Worm (Caenorhabditis elegans) whole organism, young adult: Measurements from ENCODE around the gene fbxb-13.
A peak's percentile ranks its signal among the peaks of the same experiment; 100 is the strongest.

ENCODE experiments used
- B0261.1 ChIP-seq: sonication (generic microtip); optimal IDR thresholded peaks from 2 replicates; lab custom pipeline; 2016; ENCODE audit warnings: mild to moderate bottlenecking, missing genetic modification characterization, moderate library complexity, missing compliant biosample characterization
- B0336.3 ChIP-seq: fragments of 200-800 bp; sonication (Bioruptor generic); IDR thresholded peaks from 2 replicates; pipeline ENCODE4 v1.3.6; 2022; ENCODE audit warnings: missing genetic modification characterization, missing compliant biosample characterization
- D2030.7 ChIP-seq: fragments of 200-800 bp; sonication (Bioruptor generic); IDR thresholded peaks from 2 replicates; pipeline ENCODE4 v1.3.6; 2022; ENCODE audit warnings: missing genetic modification reagents, missing genetic modification characterization, missing compliant biosample characterization
- F49E8.2 ChIP-seq: sonication (generic microtip); optimal IDR thresholded peaks from 3 replicates; lab custom pipeline; 2017; ENCODE audit warnings: missing genetic modification characterization, mild to moderate bottlenecking, missing compliant biosample characterization, antibody characterized with exemption, moderate library complexity; ENCODE audit not compliant: insufficient read depth
- T07F8.4 ChIP-seq: sonication (generic microtip); optimal IDR thresholded peaks from 2 replicates; lab custom pipeline; 2016; ENCODE audit warnings: mild to moderate bottlenecking, missing genetic modification characterization, moderate library complexity, missing compliant biosample characterization
- Y56A3A.18 ChIP-seq: fragments of 200-800 bp; sonication (Bioruptor generic); IDR thresholded peaks from 2 replicates; pipeline ENCODE4 v1.3.6; 2022; ENCODE audit warnings: missing genetic modification reagents, missing genetic modification characterization, missing compliant biosample characterization
- Y79H2A.3 ChIP-seq: fragments of 200-800 bp; sonication (Bioruptor generic); conservative IDR thresholded peaks from 2 replicates; pipeline ENCODE4 v1.3.6; 2022; ENCODE audit warnings: missing genetic modification reagents, missing genetic modification characterization, missing compliant biosample characterization
- Y95B8A.8 ChIP-seq: fragments of 200-800 bp; sonication (Bioruptor generic); IDR thresholded peaks from 2 replicates; pipeline ENCODE4 v1.3.6; 2022; ENCODE audit warnings: missing genetic modification reagents, missing genetic modification characterization, missing compliant biosample characterization
- aptf-3 ChIP-seq: fragments of 200-800 bp; sonication (Bioruptor generic); IDR thresholded peaks from 2 replicates; pipeline ENCODE4 v1.3.6; 2022; ENCODE audit warnings: missing genetic modification characterization, missing compliant biosample characterization
- attf-6 ChIP-seq: fragments of 200-800 bp; sonication (Bioruptor generic); IDR thresholded peaks from 2 replicates; pipeline ENCODE4 v1.3.6; 2022; ENCODE audit warnings: missing genetic modification reagents, missing genetic modification characterization, missing compliant biosample characterization
- bed-1 ChIP-seq: fragments of 200-800 bp; sonication (Bioruptor generic); IDR thresholded peaks from 2 replicates; pipeline ENCODE4 v1.3.6; 2022; ENCODE audit warnings: missing genetic modification reagents, missing genetic modification characterization, missing compliant biosample characterization
- bed-2 ChIP-seq: fragments of 200-800 bp; sonication (Bioruptor generic); IDR thresholded peaks from 2 replicates; pipeline ENCODE4 v1.3.6; 2022; ENCODE audit warnings: missing genetic modification reagents, missing genetic modification characterization, missing compliant biosample characterization
- cebp-2 ChIP-seq: fragments of 200-800 bp; sonication (Bioruptor generic); IDR thresholded peaks from 2 replicates; pipeline ENCODE4 v1.3.6; 2022; ENCODE audit warnings: missing genetic modification characterization, missing compliant biosample characterization
- ceh-58 ChIP-seq: fragments of 200-800 bp; sonication (Bioruptor generic); IDR thresholded peaks from 2 replicates; pipeline ENCODE4 v1.3.6; 2022; ENCODE audit warnings: missing genetic modification characterization, missing compliant biosample characterization
- ceh-79 ChIP-seq: sonication (generic microtip); optimal IDR thresholded peaks from 2 replicates; lab custom pipeline; 2017; ENCODE audit warnings: mild to moderate bottlenecking, missing genetic modification characterization, missing compliant biosample characterization
- ceh-91 ChIP-seq: fragments of 200-800 bp; sonication (Bioruptor generic); IDR thresholded peaks from 2 replicates; pipeline ENCODE4 v1.3.6; 2022; ENCODE audit warnings: missing genetic modification reagents, missing genetic modification characterization, missing compliant biosample characterization
- die-1 ChIP-seq: sonication (generic microtip); optimal IDR thresholded peaks from 2 replicates; lab custom pipeline; 2016; ENCODE audit warnings: missing genotype, mild to moderate bottlenecking, missing genetic modification characterization, missing compliant biosample characterization
- dox-1 ChIP-seq: fragments of 200-800 bp; sonication (Bioruptor generic); IDR thresholded peaks from 2 replicates; pipeline ENCODE4 v1.3.6; 2022; ENCODE audit warnings: missing genetic modification reagents, missing genetic modification characterization, missing compliant biosample characterization
- dpl-1 ChIP-seq: fragments of 150-350 bp; optimal IDR thresholded peaks from 2 replicates; lab custom pipeline; 2014; ENCODE audit warnings: missing biosample characterization, missing genetic modification reagents, missing genetic modification characterization
- efl-1 ChIP-seq: fragments of 150-350 bp; optimal IDR thresholded peaks from 2 replicates; lab custom pipeline; 2014; ENCODE audit warnings: missing biosample characterization, missing genetic modification reagents, missing genetic modification characterization
- gei-17 ChIP-seq: fragments of 200-800 bp; sonication (Bioruptor generic); optimal IDR thresholded peaks from 2 replicates; lab custom pipeline; 2018; ENCODE audit warnings: mild to moderate bottlenecking, missing genetic modification characterization, missing compliant biosample characterization
- hlh-12 ChIP-seq: sonication (generic microtip); optimal IDR thresholded peaks from 2 replicates; lab custom pipeline; 2016; ENCODE audit warnings: missing genetic modification characterization, missing compliant biosample characterization
- hlh-26 ChIP-seq: fragments of 200-800 bp; sonication (Bioruptor generic); conservative IDR thresholded peaks from 2 replicates; pipeline ENCODE4 v1.3.6; 2022; ENCODE audit warnings: missing genetic modification reagents, missing genetic modification characterization, missing compliant biosample characterization
- hmg-1.2 ChIP-seq: fragments of 200-800 bp; sonication (Bioruptor generic); IDR thresholded peaks from 2 replicates; pipeline ENCODE4 v1.3.6; 2022; ENCODE audit warnings: missing genetic modification reagents, missing genetic modification characterization, missing compliant biosample characterization
- hrde-1 ChIP-seq: sonication (generic microtip); optimal IDR thresholded peaks from 2 replicates; lab custom pipeline; 2016; ENCODE audit warnings: missing genetic modification characterization, mild to moderate bottlenecking, missing compliant biosample characterization, moderate library complexity, missing genotype, missing genetic modification reagents, borderline replicate concordance
- lag-1 ChIP-seq: fragments of 200-800 bp; sonication (Bioruptor generic); IDR thresholded peaks from 2 replicates; pipeline ENCODE4 v1.3.6; 2022; ENCODE audit warnings: missing genetic modification reagents, missing genetic modification characterization, missing compliant biosample characterization
- mel-28 ChIP-seq: sonication (generic microtip); optimal IDR thresholded peaks from 2 replicates; lab custom pipeline; 2016; ENCODE audit warnings: borderline replicate concordance, mild to moderate bottlenecking, missing genetic modification characterization, missing compliant biosample characterization
- mes-4 ChIP-seq: sonication (generic microtip); optimal IDR thresholded peaks from 2 replicates; lab custom pipeline; 2016; ENCODE audit warnings: missing genotype, missing genetic modification characterization, missing compliant biosample characterization
- mxl-1 ChIP-seq: sonication (generic microtip); optimal IDR thresholded peaks from 2 replicates; lab custom pipeline; 2016; ENCODE audit warnings: missing genetic modification characterization, missing compliant biosample characterization
- nfya-2 ChIP-seq: fragments of 200-800 bp; sonication (Bioruptor generic); IDR thresholded peaks from 2 replicates; pipeline ENCODE4 v1.3.6; 2022; ENCODE audit warnings: missing genetic modification reagents, missing genetic modification characterization, missing compliant biosample characterization
- nhr-120 ChIP-seq: fragments of 200-800 bp; sonication (Bioruptor generic); IDR thresholded peaks from 2 replicates; pipeline ENCODE4 v1.3.6; 2022; ENCODE audit warnings: missing genetic modification characterization, missing compliant biosample characterization
- nhr-179 ChIP-seq: sonication (generic microtip); optimal IDR thresholded peaks from 2 replicates; lab custom pipeline; 2016; ENCODE audit warnings: mild to moderate bottlenecking, missing genetic modification characterization, missing compliant biosample characterization
- nhr-80 ChIP-seq: sonication (generic microtip); optimal IDR thresholded peaks from 2 replicates; lab custom pipeline; 2016; ENCODE audit warnings: missing genetic modification characterization, missing compliant biosample characterization
- zim-3 ChIP-seq: sonication (generic microtip); optimal IDR thresholded peaks from 2 replicates; lab custom pipeline; 2017; ENCODE audit warnings: mild to moderate bottlenecking, missing genetic modification characterization, moderate library complexity, missing compliant biosample characterization
- ztf-6 ChIP-seq: fragments of 200-800 bp; sonication (Bioruptor generic); IDR thresholded peaks from 2 replicates; pipeline ENCODE4 v1.3.6; 2022; ENCODE audit warnings: missing genetic modification reagents, missing genetic modification characterization, missing compliant biosample characterization

fbxb-13 gene

ce11 chrII:1759602-1760001 lies 28.5 kb upstream of the fbxb-13 start, which contains the start of gene F36H5.18:
TSS of gene F36H5.18 (plus strand) at chrII:1759902.
- TF ChIP-seq Y95B8A.8 (no peak), B0261.1 (tag; lab: Kevin White, UChicago) (no peak), lag-1 (no peak), hlh-12 (no peak), cebp-2 (GFP tag; lab: Robert Waterston, UW) (no peak), dpl-1 (no peak), ceh-58 (GFP tag; lab: Robert Waterston, UW) (no peak), Y79H2A.3 (GFP tag; lab: Robert Waterston, UW) (no peak), mxl-1 (no peak), nfya-2 (no peak), B0336.3 (GFP tag; lab: Robert Waterston, UW) (no peak), ceh-79 (tag; lab: Kevin White, UChicago) (no peak), nhr-179 (tag; lab: Kevin White, UChicago) (no peak), T07F8.4 (no peak), ceh-91 (GFP tag; lab: Robert Waterston, UW) (no peak)

ce11 chrII:1761564-1761963 lies 26.5 kb upstream of the fbxb-13 start, which contains the start of gene F36H5.4:
TSS of gene F36H5.4 (plus strand) at chrII:1761864.
- TF ChIP-seq F49E8.2 (tag; lab: Kevin White, UChicago) (no peak), ztf-6 (GFP tag; lab: Robert Waterston, UW) (no peak), die-1 (tag; lab: Kevin White, UChicago) (no peak), attf-6 (GFP tag; lab: Robert Waterston, UW) (no peak)

DNA sequence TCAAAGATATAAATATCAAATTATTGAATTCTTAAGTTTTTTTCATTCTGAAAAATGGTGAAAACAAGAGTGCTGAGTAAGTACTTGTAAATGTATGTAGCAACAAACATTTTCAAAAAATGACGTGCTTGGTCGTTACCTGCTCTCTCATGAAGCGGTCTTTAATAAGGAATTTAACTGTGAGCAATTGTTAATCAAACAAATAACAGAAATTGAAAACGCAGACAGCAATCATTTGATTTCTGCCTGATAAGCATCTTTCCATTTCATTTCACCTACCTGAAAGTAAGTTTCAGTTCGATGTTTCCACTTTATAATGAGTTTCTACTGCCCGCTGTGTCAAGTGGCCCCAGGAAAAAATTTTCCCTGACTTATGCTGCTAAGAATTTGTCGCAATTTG lies 25.0 kb upstream of the fbxb-13 start, which contains the start of gene math-28:
TSS of gene math-28 (plus strand) at position 301 of the 400 bp plus-strand sequence.
- TF ChIP-seq hlh-26 (GFP tag; lab: Robert Waterston, UW) (no peak), zim-3 (tag; lab: Kevin White, UChicago) (no peak), aptf-3 (no peak), bed-2 (GFP tag; lab: Robert Waterston, UW) (no peak), gei-17 (no peak), bed-1 (GFP tag; lab: Robert Waterston, UW) (no peak), ztf-6 (GFP tag; lab: Robert Waterston, UW) (no peak), mes-4 (tag; lab: Kevin White, UChicago) (no peak), mel-28 (no peak), Y95B8A.8 (no peak), hmg-1.2 (GFP tag; lab: Robert Waterston, UW) (no peak)

DNA sequence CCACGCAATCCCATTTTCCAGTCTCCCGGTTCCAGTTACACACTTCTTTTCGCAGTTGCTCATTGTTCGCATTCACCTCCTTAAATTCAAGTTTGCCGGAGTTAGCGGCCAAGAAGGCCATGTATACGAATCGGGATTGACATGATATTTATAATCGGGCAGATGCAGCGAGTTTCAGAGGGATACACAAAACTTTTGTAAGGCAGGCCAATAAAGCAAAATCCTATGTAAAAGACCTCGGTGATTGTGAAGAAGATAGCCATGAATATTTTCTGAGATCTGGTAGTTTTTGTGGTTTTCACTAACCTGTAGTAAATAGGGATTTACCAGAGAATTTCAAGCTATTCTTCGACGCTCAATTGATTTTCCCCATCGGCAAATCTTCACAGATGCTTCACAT lies 21.4 kb upstream of the fbxb-13 start:
- TF ChIP-seq D2030.7 (GFP tag; lab: Robert Waterston, UW) (no peak), efl-1 (GFP tag; lab: Kevin White, UChicago) (no peak), Y56A3A.18 (GFP tag; lab: Robert Waterston, UW) (no peak), nhr-120 (GFP tag; lab: Robert Waterston, UW) (no peak), hrde-1 (tag; lab: Kevin White, UChicago) (no peak)
- TF ChIP-seq, all 124 proteins: peak for 0

- TF ChIP-seq dox-1 (GFP tag; lab: Robert Waterston, UW) (0 out of 2 replicates have a peak, but pooled peaks have one; percentile 14), nhr-80 (tag; lab: Kevin White, UChicago) (peak; percentile 36)
These were observed 20.6 kb upstream of the fbxb-13 start for ce11 chrII:1767458-1767857.
